Fruit fly (Drosophila melanogaster): ENCODE data around the gene CG10283.

CG10283 gene

DNA sequence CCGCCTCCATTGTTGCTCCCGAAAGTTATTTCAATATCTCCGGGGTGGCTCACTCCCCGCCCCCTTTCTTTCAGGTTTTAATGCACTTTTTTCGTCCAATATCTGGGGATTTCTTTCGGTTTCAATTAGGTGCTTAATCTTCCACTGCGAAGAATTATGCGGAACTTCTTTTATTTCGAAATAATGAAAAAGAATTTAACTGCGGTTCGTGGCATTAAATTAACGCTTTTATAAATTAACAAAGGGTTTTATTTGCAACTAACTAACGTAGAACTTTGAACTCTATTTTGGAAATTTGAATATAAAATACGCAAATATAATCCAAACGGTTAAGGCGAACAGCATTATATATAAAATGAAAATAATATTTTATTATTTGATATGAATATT, 18.1 kb downstream of the CG10283 start (continued):
- no peak for TF ChIP-seq CG1621 (tag; optimal IDR thresholded peaks at IDR 0.05)
- peak; percentile 28 for TF ChIP-seq CG4318 (GFP tag; optimal IDR thresholded peaks at IDR 0.05)
- TF ChIP-seq CG8119 (GFP tag; IDR thresholded peaks at IDR 0.05) = no peak
- TF ChIP-seq cyc (GFP tag; optimal IDR thresholded peaks at IDR 0.05) = peak; percentile 53
- TF ChIP-seq Eip78C (GFP tag) = peak; percentile 84
- TF ChIP-seq fkh (GFP tag; optimal IDR thresholded peaks at IDR 0.05) = no peak
- peak; percentile 84 for TF ChIP-seq svp (GFP tag)
- peak; percentile 72 for TF ChIP-seq Met (GFP tag; optimal IDR thresholded peaks at IDR 0.05)
- no peak for TF ChIP-seq Gug (GFP tag; IDR thresholded peaks at IDR 0.05)
- TF ChIP-seq dac (GFP tag; optimal IDR thresholded peaks at IDR 0.05) = no peak
- peak; percentile 70 for TF ChIP-seq OdsH (GFP tag; optimal IDR thresholded peaks at IDR 0.05)
- TF ChIP-seq Eip93F (GFP tag; optimal IDR thresholded peaks at IDR 0.05) = no peak

DNA sequence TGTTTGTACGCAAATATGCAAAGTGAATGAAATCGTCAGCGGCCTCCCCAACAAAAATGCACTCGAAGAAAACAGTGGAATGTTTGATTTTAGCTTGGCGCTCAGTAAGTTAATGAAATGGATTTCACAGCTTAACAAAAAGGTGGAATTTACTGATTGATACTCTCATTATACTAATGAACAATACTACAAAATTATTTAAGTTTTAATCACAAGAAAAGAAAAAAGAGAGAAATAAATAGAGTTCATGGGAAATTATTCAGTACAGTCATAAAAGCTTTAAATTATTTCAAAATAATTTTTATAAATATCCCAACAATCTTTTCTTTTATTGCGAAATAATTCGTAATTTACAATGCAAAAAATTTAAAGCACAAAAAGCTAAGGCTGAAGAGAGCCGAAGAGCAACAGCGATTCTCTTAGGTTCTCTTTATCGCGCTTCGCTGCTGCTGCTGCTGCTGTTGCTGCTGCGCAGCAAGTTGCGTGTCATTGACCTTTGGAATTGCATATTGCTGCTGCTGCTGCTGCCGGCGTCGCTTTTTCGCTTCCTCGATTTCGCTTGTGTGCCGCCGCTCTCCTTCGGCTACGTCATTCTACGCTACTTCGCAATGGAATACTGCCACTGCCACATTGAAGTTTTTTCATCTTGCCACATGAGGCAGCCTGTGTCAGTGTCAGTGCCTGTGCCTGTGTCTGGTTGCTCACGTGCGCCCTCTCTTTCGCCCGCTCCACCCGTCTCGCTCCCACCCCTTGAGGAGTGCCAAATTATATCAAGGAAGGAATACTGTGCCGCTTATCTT, 18.7 kb downstream of the CG10283 start:
- TF ChIP-seq fkh (GFP tag; optimal IDR thresholded peaks at IDR 0.05) = no peak
- peak; percentile 72 for TF ChIP-seq CG3919 (GFP tag; optimal IDR thresholded peaks at IDR 0.05)
- peak; percentile 58 for TF ChIP-seq CG11762 (GFP tag; optimal IDR thresholded peaks at IDR 0.05; ENCODE audit: insufficient read depth)
- peak; percentile 86 for TF ChIP-seq CG8119 (GFP tag; IDR thresholded peaks at IDR 0.05)
- TF ChIP-seq pdm3 (GFP tag; optimal IDR thresholded peaks at IDR 0.05) = peak; percentile 68
- TF ChIP-seq CG11294 (GFP tag; IDR thresholded peaks at IDR 0.05) = peak; percentile 29; the same call in 1 of the 2 replicates
- peak; percentile 88 for TF ChIP-seq esn (GFP tag; optimal IDR thresholded peaks at IDR 0.05)
- peak; percentile 88 for TF ChIP-seq topi (GFP tag; optimal IDR thresholded peaks at IDR 0.05)
- TF ChIP-seq Ets96B (tag; optimal IDR thresholded peaks at IDR 0.05) = peak; percentile 66
- peak; percentile 6 for TF ChIP-seq CG1621 (tag; optimal IDR thresholded peaks at IDR 0.05)
- peak; percentile 42 for TF ChIP-seq Blimp-1 (GFP tag; optimal IDR thresholded peaks at IDR 0.05)
- peak; percentile 38 for TF ChIP-seq Gug (GFP tag; IDR thresholded peaks at IDR 0.05)
- peak; percentile 85 for TF ChIP-seq Met (GFP tag; optimal IDR thresholded peaks at IDR 0.05)
- no peak for TF ChIP-seq CG6854 (GFP tag; optimal IDR thresholded peaks at IDR 0.05)
- TF ChIP-seq CG34406 (GFP tag; optimal IDR thresholded peaks at IDR 0.05) = peak; percentile 80
- peak; percentile 21 for TF ChIP-seq fd59A (GFP tag; optimal IDR thresholded peaks at IDR 0.05)
- peak; percentile 95 for TF ChIP-seq Eip78C (GFP tag)
- peak; percentile 67 for TF ChIP-seq Ets21C (GFP tag; optimal IDR thresholded peaks at IDR 0.05)
- peak; percentile 66 for TF ChIP-seq CG6792 (GFP tag; optimal IDR thresholded peaks at IDR 0.05)
- TF ChIP-seq CG15336 (GFP tag; IDR thresholded peaks at IDR 0.05) = peak; percentile 84
- peak in 1 of 2 experiments; percentile 81 for TF ChIP-seq salr (GFP tag; optimal IDR thresholded peaks at IDR 0.05)
- peak; percentile 18 for TF ChIP-seq CG16779 (tag; optimal IDR thresholded peaks at IDR 0.05)
- peak; percentile 63 for TF ChIP-seq CG8632 (GFP tag; optimal IDR thresholded peaks at IDR 0.05)
- TF ChIP-seq CG10631 (GFP tag; optimal IDR thresholded peaks at IDR 0.05) = peak; percentile 74
- TF ChIP-seq Sox102F (GFP tag; optimal IDR thresholded peaks at IDR 0.05) = peak; percentile 75
- peak; percentile 50 for TF ChIP-seq spab (GFP tag; optimal IDR thresholded peaks at IDR 0.05)
- peak; percentile 59; the same call in 1 of the 3 replicates for TF ChIP-seq eg (GFP tag; IDR thresholded peaks at IDR 0.05)
- no peak for TF ChIP-seq fd85E (GFP tag; optimal IDR thresholded peaks at IDR 0.05)
- peak; percentile 87 for TF ChIP-seq CG32006 (GFP tag; optimal IDR thresholded peaks at IDR 0.05)
- peak; percentile 92 for TF ChIP-seq svp (GFP tag)
- peak; percentile 72 for TF ChIP-seq acj6 (GFP tag; optimal IDR thresholded peaks at IDR 0.05)
- peak; percentile 44 for TF ChIP-seq CG11902 (GFP tag; optimal IDR thresholded peaks at IDR 0.05)
- TF ChIP-seq achi (GFP tag; optimal IDR thresholded peaks at IDR 0.05) = peak; percentile 82
- TF ChIP-seq CG8319 (GFP tag; optimal IDR thresholded peaks at IDR 0.05) = peak; percentile 34
- TF ChIP-seq vri (GFP tag; optimal IDR thresholded peaks at IDR 0.05) = peak; percentile 18
- peak; percentile 85 for TF ChIP-seq OdsH (GFP tag; optimal IDR thresholded peaks at IDR 0.05)
- peak; percentile 57 for TF ChIP-seq CG7368 (GFP tag; optimal IDR thresholded peaks at IDR 0.05)
- TF ChIP-seq CG31627 (GFP tag; optimal IDR thresholded peaks at IDR 0.05) = peak; percentile 74
- TF ChIP-seq ss (GFP tag; optimal IDR thresholded peaks at IDR 0.05) = peak; percentile 5 to 36
- TF ChIP-seq Smox (GFP tag; optimal IDR thresholded peaks at IDR 0.05) = peak; percentile 88
- TF ChIP-seq CG6808 (GFP tag; optimal IDR thresholded peaks at IDR 0.05) = peak; percentile 53
- peak; percentile 71 for TF ChIP-seq Hr39 (GFP tag; optimal IDR thresholded peaks at IDR 0.05)
- TF ChIP-seq Eip75B (GFP tag; optimal IDR thresholded peaks at IDR 0.05) = peak; percentile 83
